Fruit fly (Drosophila melanogaster): ENCODE measurements around the gene CG4998.

CG4998 gene

DNA sequence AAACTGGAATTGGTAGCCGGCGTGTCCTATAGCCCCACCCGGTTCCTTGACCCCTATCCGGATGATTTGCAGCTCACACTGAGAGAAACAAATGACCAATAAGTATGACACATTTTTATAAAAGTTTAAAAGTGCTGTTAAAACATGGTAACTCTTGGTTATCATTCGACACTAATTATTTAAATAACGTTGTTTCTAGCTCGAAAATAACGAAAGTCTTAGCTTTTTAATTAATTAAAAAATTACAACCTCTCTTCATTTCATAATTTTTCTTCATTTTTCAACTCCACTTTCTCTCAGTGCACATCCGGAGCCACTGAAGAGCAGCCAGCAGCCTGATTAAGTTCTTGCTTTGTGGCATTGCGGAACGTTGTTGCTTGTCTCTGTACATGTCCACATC is 25.4 kb downstream of the CG4998 start (continued):
- no peak; the same call in 1 of the 3 replicates for TF ChIP-seq CG6163 (GFP tag; IDR thresholded peaks at IDR 0.05)
- peak; percentile 45; the same call in 1 of the 2 replicates for TF ChIP-seq CG11294 (GFP tag; IDR thresholded peaks at IDR 0.05)
- peak; percentile 67 for TF ChIP-seq vri (GFP tag; optimal IDR thresholded peaks at IDR 0.05)
- peak; percentile 83 for TF ChIP-seq lz (GFP tag; optimal IDR thresholded peaks at IDR 0.05)
- TF ChIP-seq esn (GFP tag; optimal IDR thresholded peaks at IDR 0.05) = peak; percentile 89
- peak; percentile 17 for TF ChIP-seq Eip93F (GFP tag; optimal IDR thresholded peaks at IDR 0.05)
- peak; percentile 83 for TF ChIP-seq CG8319 (GFP tag; optimal IDR thresholded peaks at IDR 0.05)
- TF ChIP-seq acj6 (GFP tag; optimal IDR thresholded peaks at IDR 0.05) = peak; percentile 88
- TF ChIP-seq fd85E (GFP tag; optimal IDR thresholded peaks at IDR 0.05) = peak; percentile 63
- peak; percentile 93 for TF ChIP-seq Eip75B (GFP tag; optimal IDR thresholded peaks at IDR 0.05)
- TF ChIP-seq CG6792 (GFP tag; optimal IDR thresholded peaks at IDR 0.05) = peak; percentile 86
- peak; percentile 91 to 94 for TF ChIP-seq ss (GFP tag; optimal IDR thresholded peaks at IDR 0.05)
- peak; percentile 98 for TF ChIP-seq Eip78C (GFP tag)
- peak; percentile 88 for TF ChIP-seq spab (GFP tag; optimal IDR thresholded peaks at IDR 0.05)
- peak; percentile 87 for TF ChIP-seq OdsH (GFP tag; optimal IDR thresholded peaks at IDR 0.05)
- peak; percentile 91 for TF ChIP-seq topi (GFP tag; optimal IDR thresholded peaks at IDR 0.05)
- TF ChIP-seq Smox (GFP tag; optimal IDR thresholded peaks at IDR 0.05) = peak; percentile 85
- peak; percentile 84 for TF ChIP-seq CG11762 (GFP tag; optimal IDR thresholded peaks at IDR 0.05; ENCODE audit: insufficient read depth)
- TF ChIP-seq CG8119 (GFP tag; IDR thresholded peaks at IDR 0.05) = peak; percentile 81
- TF ChIP-seq CG10669 (GFP tag; optimal IDR thresholded peaks at IDR 0.05) = peak; percentile 85
- TF ChIP-seq achi (GFP tag; optimal IDR thresholded peaks at IDR 0.05) = peak; percentile 86
- TF ChIP-seq CG31627 (GFP tag; optimal IDR thresholded peaks at IDR 0.05) = peak; percentile 78
- TF ChIP-seq CG3032 (tag; optimal IDR thresholded peaks at IDR 0.05) = peak; percentile 93
- peak; percentile 79 for TF ChIP-seq CG11902 (GFP tag; optimal IDR thresholded peaks at IDR 0.05)
- TF ChIP-seq svp (GFP tag) = peak; percentile 94
- peak; percentile 87 for TF ChIP-seq CG10631 (GFP tag; optimal IDR thresholded peaks at IDR 0.05)
- TF ChIP-seq fkh (GFP tag; optimal IDR thresholded peaks at IDR 0.05) = no peak
- TF ChIP-seq CG34406 (GFP tag; optimal IDR thresholded peaks at IDR 0.05) = peak; percentile 89
- no peak for TF ChIP-seq Hr38 (GFP tag; optimal IDR thresholded peaks at IDR 0.05)
- TF ChIP-seq CG6276 (GFP tag; optimal IDR thresholded peaks at IDR 0.05) = peak; percentile 31
- TF ChIP-seq Sox15 (GFP tag; optimal IDR thresholded peaks at IDR 0.05) = peak; percentile 65
- peak; percentile 87 for TF ChIP-seq fd59A (GFP tag; optimal IDR thresholded peaks at IDR 0.05)
- peak; percentile 63 for TF ChIP-seq Blimp-1 (GFP tag; optimal IDR thresholded peaks at IDR 0.05)

DNA sequence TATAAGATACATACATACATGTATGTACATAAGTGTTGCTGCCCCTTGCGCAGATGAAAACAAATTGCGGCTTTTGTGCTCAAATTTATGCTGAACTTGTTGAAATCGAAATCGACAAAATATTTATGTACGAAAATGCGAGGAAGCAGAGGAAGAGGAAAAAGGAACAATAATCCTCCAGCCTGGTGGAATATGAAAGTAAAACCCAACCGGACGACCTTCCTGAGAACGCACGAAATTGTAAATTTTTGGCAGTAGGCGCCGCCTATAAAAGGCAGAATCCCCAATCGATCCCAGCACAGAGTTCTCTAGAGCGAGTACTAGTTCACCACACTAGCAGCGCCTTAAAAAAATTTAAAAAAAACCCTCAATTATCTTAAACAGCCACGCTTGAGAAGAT is 25.8 kb downstream of the CG4998 start, which contains the start of gene Cpr72Eb:
Gene Cpr72Eb, plus strand, starts transcription at position 301 of the 400 bp plus-strand sequence.
- TF ChIP-seq CG10631 (GFP tag; optimal IDR thresholded peaks at IDR 0.05) = no peak
- TF ChIP-seq CG8319 (GFP tag; optimal IDR thresholded peaks at IDR 0.05) = no peak
- TF ChIP-seq Hr4 (GFP tag; optimal IDR thresholded peaks at IDR 0.05) = no peak
- TF ChIP-seq Eip78C (GFP tag) = no peak
- no peak for TF ChIP-seq CG15336 (GFP tag; IDR thresholded peaks at IDR 0.05)
- no peak for TF ChIP-seq CG11902 (GFP tag; optimal IDR thresholded peaks at IDR 0.05)
- no peak for TF ChIP-seq Ets21C (GFP tag; optimal IDR thresholded peaks at IDR 0.05)
- no peak for TF ChIP-seq Smox (GFP tag; optimal IDR thresholded peaks at IDR 0.05)
- TF ChIP-seq topi (GFP tag; optimal IDR thresholded peaks at IDR 0.05) = no peak
- no peak for TF ChIP-seq fkh (GFP tag; optimal IDR thresholded peaks at IDR 0.05)
- TF ChIP-seq Eip93F (GFP tag; optimal IDR thresholded peaks at IDR 0.05) = no peak
- TF ChIP-seq fd59A (GFP tag; optimal IDR thresholded peaks at IDR 0.05) = no peak
- TF ChIP-seq CG7368 (GFP tag; optimal IDR thresholded peaks at IDR 0.05) = no peak
- TF ChIP-seq esn (GFP tag; optimal IDR thresholded peaks at IDR 0.05) = no peak

- TF ChIP-seq CG11294 (GFP tag; IDR thresholded peaks at IDR 0.05) (no peak), CG8119 (GFP tag; IDR thresholded peaks at IDR 0.05) (no peak), vri (GFP tag; optimal IDR thresholded peaks at IDR 0.05) (no peak), Sox14 (GFP tag; optimal IDR thresholded peaks at IDR 0.05) (no peak), dsx (GFP tag; optimal IDR thresholded peaks at IDR 0.05; ENCODE audit: poor library complexity, severe bottlenecking) (no peak), CG6854 (GFP tag; optimal IDR thresholded peaks at IDR 0.05) (no peak), CG32006 (GFP tag; optimal IDR thresholded peaks at IDR 0.05) (no peak), Smox (GFP tag; optimal IDR thresholded peaks at IDR 0.05) (no peak), Blimp-1 (GFP tag; optimal IDR thresholded peaks at IDR 0.05) (no peak), fd85E (GFP tag; optimal IDR thresholded peaks at IDR 0.05) (no peak), acj6 (GFP tag; optimal IDR thresholded peaks at IDR 0.05) (no peak), CG3919 (GFP tag; optimal IDR thresholded peaks at IDR 0.05) (no peak), Met (GFP tag; optimal IDR thresholded peaks at IDR 0.05) (no peak), pdm3 (GFP tag; optimal IDR thresholded peaks at IDR 0.05) (no peak), CG1621 (tag; optimal IDR thresholded peaks at IDR 0.05) (no peak)
Measured at dm6 chr3L:16367240-16367639, 28.4 kb downstream of the CG4998 start, which contains the start of gene Cpr72Ec. TSS of gene Cpr72Ec (minus strand) at chr3L:16367340.

All from whole organism, prepupa.